Worm (Caenorhabditis elegans) whole organism, L4 larva: ENCODE measurements around the gene C31G12.1.

Source experiments
- D1046.2 ChIP-seq: fragments of 200-800 bp; sonication (Bioruptor generic); IDR thresholded peaks from 2 replicates; pipeline ENCODE4 v1.3.6; 2022; ENCODE audit warnings: missing genetic modification characterization, missing compliant biosample characterization
- ama-1 ChIP-seq: fragments of 150-350 bp; optimal IDR thresholded peaks from 2 replicates; lab custom pipeline; 2014; ENCODE audit warnings: inconsistent platforms, mixed read lengths
- attf-4 ChIP-seq: sonication (generic microtip); optimal IDR thresholded peaks from 3 replicates; lab custom pipeline; 2017; ENCODE audit warnings: missing biosample characterization, missing genetic modification characterization
- fkh-10 ChIP-seq: fragments of 150-350 bp; optimal IDR thresholded peaks from 2 replicates; lab custom pipeline; 2014; ENCODE audit warnings: missing biosample characterization, missing genetic modification reagents, missing genetic modification characterization
- lin-13 ChIP-seq: fragments of 150-350 bp; optimal IDR thresholded peaks from 2 replicates; lab custom pipeline; 2014; ENCODE audit warnings: missing biosample characterization, missing genetic modification reagents, missing genetic modification characterization
- mxl-3 ChIP-seq: fragments of 200-800 bp; sonication (Bioruptor generic); optimal IDR thresholded peaks from 2 replicates; lab custom pipeline; 2018; ENCODE audit warnings: mild to moderate bottlenecking, missing genetic modification characterization, missing compliant biosample characterization
- nhr-11 ChIP-seq: fragments of 150-350 bp; optimal IDR thresholded peaks from 2 replicates; lab custom pipeline; 2014; ENCODE audit warnings: missing biosample characterization, missing genetic modification characterization
- nhr-237 ChIP-seq: sonication (generic microtip); optimal IDR thresholded peaks from 2 replicates; lab custom pipeline; 2017; ENCODE audit warnings: missing biosample characterization, missing genetic modification characterization
- nhr-41 ChIP-seq: fragments of 200-800 bp; sonication (Bioruptor generic); IDR thresholded peaks from 2 replicates; pipeline ENCODE4 v1.3.6; 2022; ENCODE audit warnings: missing genetic modification reagents, missing genetic modification characterization, missing compliant biosample characterization
- nhr-6 ChIP-seq: fragments of 150-350 bp; optimal IDR thresholded peaks from 2 replicates; lab custom pipeline; 2014; ENCODE audit warnings: missing biosample characterization, missing genetic modification characterization
- rbr-2 ChIP-seq: sonication (generic microtip); optimal IDR thresholded peaks from 2 replicates; lab custom pipeline; 2016; ENCODE audit warnings: missing genotype, missing genetic modification characterization, missing compliant biosample characterization
- snpc-4 ChIP-seq: fragments of 150-350 bp; optimal IDR thresholded peaks from 2 replicates; lab custom pipeline; 2014; ENCODE audit warnings: missing biosample characterization, missing genetic modification characterization
- zag-1 ChIP-seq: fragments of 150-350 bp; optimal IDR thresholded peaks from 2 replicates; lab custom pipeline; 2014; ENCODE audit warnings: missing biosample characterization, missing genetic modification characterization
- ztf-11 ChIP-seq: fragments of 150-350 bp; optimal IDR thresholded peaks from 2 replicates; lab custom pipeline; 2014; ENCODE audit warnings: missing biosample characterization, missing genetic modification characterization

- no peak for TF ChIP-seq zag-1 (tag; lab: Kevin White, UChicago)
- no peak for TF ChIP-seq ama-1 (lab: Kevin White, UChicago)
- TF ChIP-seq snpc-4 = no peak
- no peak for TF ChIP-seq mxl-3 (GFP tag; lab: Kevin White, UChicago)
- no peak for TF ChIP-seq nhr-41 (GFP tag; lab: Robert Waterston, UW)
- TF ChIP-seq ztf-11 (tag; lab: Kevin White, UChicago) = no peak
- no peak for TF ChIP-seq rbr-2 (tag; lab: Kevin White, UChicago)
- no peak for TF ChIP-seq nhr-11 (tag; lab: Kevin White, UChicago)
- TF ChIP-seq attf-4 (tag; lab: Kevin White, UChicago) = no peak
- TF ChIP-seq D1046.2 (GFP tag; lab: Robert Waterston, UW) = no peak
- no peak for TF ChIP-seq nhr-6 (tag; lab: Kevin White, UChicago)
- no peak for TF ChIP-seq fkh-10 (GFP tag; lab: Kevin White, UChicago)
- TF ChIP-seq nhr-237 (tag; lab: Kevin White, UChicago) = no peak
- no peak for TF ChIP-seq lin-13 (GFP tag; lab: Kevin White, UChicago)
These were observed 8.2 kb upstream of the C31G12.1 start, which contains the start of gene C14A6.8 for ce11 chrV:18171568-18171967.
